Fruit fly (Drosophila melanogaster) whole organism, embryonic: Measurements from ENCODE around the gene amrt.

Experiments
- Atf-2 ChIP-seq: fragments of 200-800 bp; sonication (Bioruptor generic); optimal IDR thresholded peaks from 2 replicates; lab custom pipeline; 2016; ENCODE audit warnings: missing biosample characterization, missing genetic modification characterization
- Atf6 ChIP-seq: fragments of 200-800 bp; sonication (Bioruptor generic); IDR thresholded peaks from 2 replicates; pipeline ENCODE4 v1.3.6; 2022; ENCODE audit warnings: missing biosample characterization, missing genetic modification characterization
- CG10366 ChIP-seq: fragments of 200-800 bp; sonication (Bioruptor generic); IDR thresholded peaks from 2 replicates; pipeline ENCODE4 v1.3.6; 2022; ENCODE audit warnings: missing biosample characterization, missing genetic modification characterization
- CG11456 ChIP-seq: fragments of 200-800 bp; sonication (Bioruptor generic); IDR thresholded peaks from 3 replicates; pipeline ENCODE4 v1.3.6; 2022; ENCODE audit warnings: missing biosample characterization, missing genetic modification characterization
- CG11723 ChIP-seq: fragments of 200-800 bp; sonication (Bioruptor generic); optimal IDR thresholded peaks from 2 replicates; lab custom pipeline; 2017; ENCODE audit warnings: missing biosample characterization, mild to moderate bottlenecking, missing genetic modification characterization
- CG15696 ChIP-seq: fragments of 200-800 bp; sonication (Bioruptor generic); optimal IDR thresholded peaks from 2 replicates; lab custom pipeline; 2019; ENCODE audit warnings: missing biosample characterization, mild to moderate bottlenecking, missing genetic modification characterization, moderate library complexity
- CG17359 ChIP-seq: fragments of 200-800 bp; sonication (Bioruptor generic); optimal IDR thresholded peaks from 3 replicates; lab custom pipeline; 2018; ENCODE audit warnings: missing biosample characterization, mild to moderate bottlenecking, missing genetic modification characterization, moderate library complexity
- CG31441 ChIP-seq: fragments of 200-800 bp; sonication (Bioruptor generic); IDR thresholded peaks from 2 replicates; pipeline ENCODE4 v1.3.6; 2022; ENCODE audit warnings: missing biosample characterization, missing genetic modification characterization
- CG32772 ChIP-seq: fragments of 200-800 bp; sonication (Bioruptor generic); IDR thresholded peaks from 2 replicates; pipeline ENCODE4 v1.3.6; 2022; ENCODE audit warnings: missing biosample characterization, missing genetic modification characterization
- CG34422 ChIP-seq: fragments of 200-800 bp; sonication (Bioruptor generic); IDR thresholded peaks from 3 replicates; pipeline ENCODE4 v1.3.6; 2022; ENCODE audit warnings: missing biosample characterization, missing genetic modification characterization
- CG42726 ChIP-seq: fragments of 200-800 bp; sonication (Bioruptor generic); IDR thresholded peaks from 2 replicates; pipeline ENCODE4 v1.3.6; 2022; ENCODE audit warnings: missing biosample characterization, missing genetic modification characterization; ENCODE audit not compliant: partially characterized antibody
- CG6175 ChIP-seq: fragments of 200-800 bp; sonication (Bioruptor generic); IDR thresholded peaks from 3 replicates; pipeline ENCODE4 v1.3.6; 2022; ENCODE audit warnings: missing biosample characterization, missing genetic modification characterization
- CG6813 ChIP-seq: fragments of 200-800 bp; sonication (Bioruptor generic); optimal IDR thresholded peaks from 2 replicates; lab custom pipeline; 2017; ENCODE audit warnings: missing biosample characterization, missing genetic modification characterization, mild to moderate bottlenecking, moderate library complexity, missing genetic modification reagents
- CG7357 ChIP-seq: fragments of 200-800 bp; sonication (Bioruptor generic); IDR thresholded peaks from 3 replicates; pipeline ENCODE4 v1.3.6; 2022; ENCODE audit warnings: missing biosample characterization, missing genetic modification characterization
- CG9876 ChIP-seq: fragments of 200-800 bp; sonication (Bioruptor generic); optimal IDR thresholded peaks from 2 replicates; lab custom pipeline; 2016; ENCODE audit warnings: missing biosample characterization, missing genetic modification characterization
- Dad ChIP-seq: fragments of 200-800 bp; sonication (Bioruptor generic); optimal IDR thresholded peaks from 3 replicates; lab custom pipeline; 2016; ENCODE audit warnings: missing biosample characterization, missing genetic modification characterization
- PHDP ChIP-seq: fragments of 200-800 bp; sonication (Bioruptor generic); optimal IDR thresholded peaks from 3 replicates; lab custom pipeline; 2018; ENCODE audit warnings: missing biosample characterization, mild to moderate bottlenecking, missing genetic modification characterization, moderate library complexity
- Spps ChIP-seq: fragments of 200-800 bp; sonication (Bioruptor generic); optimal IDR thresholded peaks from 2 replicates; lab custom pipeline; 2018; ENCODE audit warnings: missing biosample characterization, mild to moderate bottlenecking, missing genetic modification characterization
- btn ChIP-seq: fragments of 200-800 bp; sonication (Bioruptor generic); optimal IDR thresholded peaks from 2 replicates; lab custom pipeline; 2016; ENCODE audit warnings: missing biosample characterization, missing genetic modification characterization
- chinmo ChIP-seq: fragments of 200-800 bp; sonication (Bioruptor generic); IDR thresholded peaks from 4 replicates; pipeline ENCODE4 v1.3.6; 2022; ENCODE audit warnings: missing biosample characterization, missing genetic modification characterization; ENCODE audit not compliant: partially characterized antibody
- crol ChIP-seq: fragments of 200-800 bp; sonication (Bioruptor generic); IDR thresholded peaks from 2 replicates; pipeline ENCODE4 v1.3.6; 2022; ENCODE audit warnings: missing biosample characterization, missing genetic modification characterization
- crp ChIP-seq, 2 experiments: fragments of 200-800 bp; sonication (Bioruptor generic); optimal IDR thresholded peaks; 2 replicates in 1 of 2; 3 replicates in 1 of 2; lab custom pipeline; 2017; ENCODE audit warnings: missing biosample characterization in 2 of 2, missing genetic modification characterization in 2 of 2, mild to moderate bottlenecking in 1 of 2, moderate library complexity in 1 of 2
- dmrt99B ChIP-seq: fragments of 200-800 bp; sonication (Bioruptor generic); optimal IDR thresholded peaks from 2 replicates; lab custom pipeline; 2018; ENCODE audit warnings: missing biosample characterization, mild to moderate bottlenecking, missing genetic modification characterization, moderate library complexity
- esg ChIP-seq: fragments of 200-800 bp; sonication (Bioruptor generic); conservative IDR thresholded peaks from 2 replicates; pipeline ENCODE4 v1.3.6; 2022; ENCODE audit warnings: missing biosample characterization, missing genetic modification characterization
- gcm ChIP-seq: fragments of 200-800 bp; sonication (Bioruptor generic); optimal IDR thresholded peaks from 2 replicates; lab custom pipeline; 2019; ENCODE audit warnings: missing biosample characterization, mild to moderate bottlenecking, missing genetic modification characterization, moderate library complexity
- gem ChIP-seq: fragments of 200-800 bp; sonication (Bioruptor generic); optimal IDR thresholded peaks from 2 replicates; lab custom pipeline; 2019; ENCODE audit warnings: missing biosample characterization, mild to moderate bottlenecking, missing genetic modification characterization, moderate library complexity
- hth ChIP-seq: fragments of >200 bp; optimal IDR thresholded peaks from 2 replicates; lab custom pipeline; 2017; ENCODE audit warnings: inconsistent platforms
- lab ChIP-seq: fragments of 200-800 bp; sonication (Bioruptor generic); optimal IDR thresholded peaks from 3 replicates; lab custom pipeline; 2017; ENCODE audit warnings: missing biosample characterization, missing genetic modification characterization, mild to moderate bottlenecking, moderate library complexity, missing genetic modification reagents
- lola ChIP-seq, 3 experiments: fragments of >200 bp in 2 of 3; fragments of 200-800 bp in 1 of 3; sonication (Bioruptor generic) in 1 of 3; optimal IDR thresholded peaks; 2 replicates each; lab custom pipeline; 2017 to 2019; ENCODE audit warnings: missing biosample characterization in 3 of 3, missing genetic modification characterization in 3 of 3, mild to moderate bottlenecking in 1 of 3, moderate library complexity in 1 of 3
- phol ChIP-seq: fragments of 200-800 bp; sonication (Bioruptor generic); optimal IDR thresholded peaks from 3 replicates; lab custom pipeline; 2018; ENCODE audit warnings: missing biosample characterization, mild to moderate bottlenecking, missing genetic modification characterization, moderate library complexity
- repo ChIP-seq: fragments of 200-800 bp; sonication (Bioruptor generic); optimal IDR thresholded peaks from 2 replicates; lab custom pipeline; 2016; ENCODE audit warnings: missing biosample characterization, missing genetic modification characterization
- sens-2 ChIP-seq: fragments of 200-800 bp; sonication (Bioruptor generic); IDR thresholded peaks from 2 replicates; pipeline ENCODE4 v1.3.6; 2022; ENCODE audit warnings: missing biosample characterization, missing genetic modification characterization
- sim ChIP-seq: fragments of 200-800 bp; sonication (Bioruptor generic); IDR thresholded peaks from 2 replicates; pipeline ENCODE4 v1.3.6; 2022; ENCODE audit warnings: missing biosample characterization, missing genetic modification characterization
- sisA ChIP-seq: fragments of 200-800 bp; sonication (Bioruptor generic); IDR thresholded peaks from 2 replicates; pipeline ENCODE4 v1.3.6; 2022; ENCODE audit warnings: missing biosample characterization, missing genetic modification characterization
- so ChIP-seq: fragments of 200-800 bp; sonication (Bioruptor generic); IDR thresholded peaks from 3 replicates; pipeline ENCODE4 v1.3.6; 2022; ENCODE audit warnings: missing biosample characterization, missing genetic modification characterization
- unpg ChIP-seq: fragments of 200-800 bp; sonication (Bioruptor generic); optimal IDR thresholded peaks from 3 replicates; lab custom pipeline; 2018; ENCODE audit warnings: missing biosample characterization, mild to moderate bottlenecking, missing genetic modification characterization, moderate library complexity
- wek ChIP-seq: fragments of 200-800 bp; sonication (Bioruptor generic); optimal IDR thresholded peaks from 3 replicates; lab custom pipeline; 2018; ENCODE audit warnings: missing biosample characterization, mild to moderate bottlenecking, missing genetic modification characterization, moderate library complexity

Gene amrt

dm6 chrX:13765217-13765616 is 17.0 kb upstream of the amrt start:
- TF ChIP-seq CG34422 (GFP tag; lab: Robert Waterston, UW) (0 out of 3 replicates have a peak, but pooled peaks have one; percentile 7), crol (peak; percentile 75), CG42726 (0 out of 2 replicates have a peak, but pooled peaks have one; percentile 13), crp (GFP tag; optimal IDR thresholded peaks at IDR 0.05; lab: Kevin White, UChicago) (no peak), wek (GFP tag; lab: Kevin White, UChicago) (no peak), esg (GFP tag; lab: Robert Waterston, UW) (0 out of 2 replicates have a peak, but pooled peaks have one; percentile 6), CG32772 (GFP tag; lab: Robert Waterston, UW) (peak; percentile 32; the same call in 1 of the 2 replicates), chinmo (GFP tag; lab: Robert Waterston, UW) (0 out of 4 replicates have a peak, but pooled peaks have one; percentile 39)

DNA sequence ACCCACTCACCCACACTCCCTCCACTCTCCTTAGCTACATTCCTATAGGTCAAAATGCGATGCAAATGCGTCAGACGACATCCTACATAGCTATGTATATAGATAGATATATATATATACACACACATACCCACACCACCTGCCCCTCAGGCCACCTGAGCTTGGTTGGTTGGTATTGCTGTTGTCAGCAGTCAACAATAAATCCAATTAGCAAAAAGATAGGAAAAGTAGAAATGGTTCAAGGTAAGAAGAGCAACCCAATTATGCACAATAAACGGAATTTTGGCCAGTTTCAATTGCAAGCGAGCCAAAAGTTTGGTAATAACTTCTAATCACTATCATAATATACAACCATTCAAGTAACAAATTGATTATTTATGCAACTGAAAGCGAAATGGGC is 15.8 kb upstream of the amrt start:
- no peak for TF ChIP-seq CG17359 (tag; lab: Kevin White, UChicago)
- no peak for TF ChIP-seq gcm
- no peak for TF ChIP-seq CG6813 (GFP tag; lab: Kevin White, UChicago)
- no peak for TF ChIP-seq so

dm6 chrX:13770768-13771167 is 11.5 kb upstream of the amrt start:
- TF ChIP-seq CG9876 (GFP tag; lab: Kevin White, UChicago) = no peak
- no peak for TF ChIP-seq btn (GFP tag; lab: Kevin White, UChicago)
- TF ChIP-seq sisA (GFP tag; lab: Robert Waterston, UW) = no peak
- no peak for TF ChIP-seq CG6175 (GFP tag; lab: Robert Waterston, UW)
- TF ChIP-seq Spps = no peak
- TF ChIP-seq sens-2 (GFP tag; lab: Robert Waterston, UW) = no peak
- TF ChIP-seq CG7357 (GFP tag; lab: Robert Waterston, UW) = no peak
- no peak for TF ChIP-seq dmrt99B
- no peak for TF ChIP-seq PHDP
- no peak for TF ChIP-seq Atf6 (GFP tag; lab: Robert Waterston, UW)
- TF ChIP-seq unpg (GFP tag; lab: Kevin White, UChicago) = no peak
- no peak for TF ChIP-seq CG31441
- no peak for TF ChIP-seq crp (GFP tag; optimal IDR thresholded peaks at IDR 0.05; lab: Kevin White, UChicago)
- no peak for TF ChIP-seq lab (GFP tag; lab: Kevin White, UChicago)
- TF ChIP-seq hth = no peak
- TF ChIP-seq CG10366 (GFP tag; lab: Robert Waterston, UW) = no peak
- TF ChIP-seq Atf-2 = no peak
- no peak for TF ChIP-seq CG15696
- TF ChIP-seq Dad = no peak
- TF ChIP-seq phol = no peak

- TF ChIP-seq gem (tag; lab: Kevin White, UChicago) = no peak
- TF ChIP-seq unpg (GFP tag; lab: Kevin White, UChicago) = no peak
- TF ChIP-seq lola (GFP tag; optimal IDR thresholded peaks at IDR 0.05; lab: Kevin White, UChicago) = no peak
- TF ChIP-seq CG11456 = no peak
- no peak for TF ChIP-seq CG11723
- TF ChIP-seq repo = no peak
- TF ChIP-seq sim = no peak
- TF ChIP-seq, all 482 proteins: peak for 0
Measured at dm6 chrX:13778568-13778967, 3.7 kb upstream of the amrt start.
